Fruit fly (Drosophila melanogaster) whole organism, embryonic: ENCODE results near the gene Tlk.

Experiments used
- Aef1 ChIP-seq: fragments of 200-800 bp; sonication (Bioruptor generic); IDR thresholded peaks from 3 replicates; pipeline ENCODE4 v1.3.6; 2022; ENCODE audit warnings: missing biosample characterization, missing genetic modification characterization
- CG10366 ChIP-seq: fragments of 200-800 bp; sonication (Bioruptor generic); IDR thresholded peaks from 2 replicates; pipeline ENCODE4 v1.3.6; 2022; ENCODE audit warnings: missing biosample characterization, missing genetic modification characterization
- CG10431 ChIP-seq: fragments of 200-800 bp; sonication (Bioruptor generic); optimal IDR thresholded peaks from 3 replicates; lab custom pipeline; 2018; ENCODE audit warnings: missing biosample characterization, mild to moderate bottlenecking, missing genetic modification characterization
- CG10462 ChIP-seq: fragments of 200-800 bp; sonication (Bioruptor generic); optimal IDR thresholded peaks from 2 replicates; lab custom pipeline; 2016; ENCODE audit warnings: missing biosample characterization, missing genetic modification characterization
- CG11247 ChIP-seq: fragments of 200-800 bp; sonication (Bioruptor generic); IDR thresholded peaks from 2 replicates; pipeline ENCODE4 v1.3.6; 2022; ENCODE audit warnings: missing biosample characterization, missing genetic modification characterization
- CG1233 ChIP-seq: fragments of 200-800 bp; sonication (Bioruptor generic); optimal IDR thresholded peaks from 4 replicates; lab custom pipeline; 2018; ENCODE audit warnings: missing biosample characterization, mild to moderate bottlenecking, missing genetic modification characterization
- CG12391 ChIP-seq: fragments of 200-800 bp; sonication (Bioruptor generic); optimal IDR thresholded peaks from 3 replicates; lab custom pipeline; 2018; ENCODE audit warnings: missing biosample characterization, mild to moderate bottlenecking, missing genetic modification characterization, moderate library complexity
- CG13287 ChIP-seq: fragments of 200-800 bp; sonication (Bioruptor generic); IDR thresholded peaks from 2 replicates; pipeline ENCODE4 v1.3.6; 2022; ENCODE audit warnings: missing biosample characterization, missing genetic modification characterization; ENCODE audit not compliant: partially characterized antibody
- CG14441 ChIP-seq: fragments of 200-800 bp; sonication (Bioruptor generic); IDR thresholded peaks from 2 replicates; pipeline ENCODE4 v1.3.6; 2022; ENCODE audit warnings: missing biosample characterization, missing genetic modification characterization
- CG14860 ChIP-seq: fragments of 200-800 bp; sonication (Bioruptor generic); IDR thresholded peaks from 3 replicates; pipeline ENCODE4 v1.3.6; 2022; ENCODE audit warnings: missing biosample characterization, missing genetic modification characterization; ENCODE audit not compliant: partially characterized antibody
- CG15696 ChIP-seq: fragments of 200-800 bp; sonication (Bioruptor generic); optimal IDR thresholded peaks from 2 replicates; lab custom pipeline; 2019; ENCODE audit warnings: missing biosample characterization, mild to moderate bottlenecking, missing genetic modification characterization, moderate library complexity
- CG16815 ChIP-seq: fragments of 200-800 bp; sonication (Bioruptor generic); optimal IDR thresholded peaks from 3 replicates; lab custom pipeline; 2017; ENCODE audit warnings: missing biosample characterization, mild to moderate bottlenecking, missing genetic modification characterization
- CG2120 ChIP-seq: fragments of 200-800 bp; sonication (Bioruptor generic); optimal IDR thresholded peaks from 3 replicates; lab custom pipeline; 2016; ENCODE audit warnings: missing biosample characterization, missing genetic modification characterization
- CG2202 ChIP-seq: fragments of 200-800 bp; sonication (Bioruptor generic); optimal IDR thresholded peaks from 2 replicates; lab custom pipeline; 2018; ENCODE audit warnings: missing biosample characterization, mild to moderate bottlenecking, missing genetic modification characterization
- CG30403 ChIP-seq: fragments of 200-800 bp; sonication (Bioruptor generic); optimal IDR thresholded peaks from 3 replicates; lab custom pipeline; 2016; ENCODE audit warnings: missing biosample characterization, missing genetic modification characterization
- CG42726 ChIP-seq: fragments of 200-800 bp; sonication (Bioruptor generic); IDR thresholded peaks from 2 replicates; pipeline ENCODE4 v1.3.6; 2022; ENCODE audit warnings: missing biosample characterization, missing genetic modification characterization; ENCODE audit not compliant: partially characterized antibody
- CG4854 ChIP-seq: fragments of 200-800 bp; sonication (Bioruptor generic); optimal IDR thresholded peaks from 2 replicates; lab custom pipeline; 2016; ENCODE audit warnings: missing biosample characterization, missing genetic modification characterization, inconsistent platforms
- CG7928 ChIP-seq: fragments of 200-800 bp; sonication (Bioruptor generic); optimal IDR thresholded peaks from 2 replicates; lab custom pipeline; 2017; ENCODE audit warnings: missing biosample characterization, mild to moderate bottlenecking, missing genetic modification characterization
- CG8944 ChIP-seq: fragments of 200-800 bp; sonication (Bioruptor generic); optimal IDR thresholded peaks from 3 replicates; lab custom pipeline; 2016; ENCODE audit warnings: missing biosample characterization, missing genetic modification characterization
- D19A ChIP-seq: fragments of 200-800 bp; optimal IDR thresholded peaks from 3 replicates; lab custom pipeline; 2019; ENCODE audit warnings: missing biosample characterization, mild to moderate bottlenecking, missing genetic modification characterization, moderate library complexity
- Doc2 ChIP-seq: fragments of 200-800 bp; sonication (Bioruptor generic); IDR thresholded peaks from 2 replicates; pipeline ENCODE4 v1.3.6; 2022; ENCODE audit warnings: missing biosample characterization, missing genetic modification characterization
- E2f1 ChIP-seq: fragments of 200-800 bp; sonication (Bioruptor generic); IDR thresholded peaks from 2 replicates; pipeline ENCODE4 v1.3.6; 2022; ENCODE audit warnings: missing biosample characterization, missing genetic modification characterization
- HmgD ChIP-seq: fragments of 200-800 bp; sonication (Bioruptor generic); optimal IDR thresholded peaks from 3 replicates; lab custom pipeline; 2016; ENCODE audit warnings: missing biosample characterization, missing genetic modification characterization
- Hmr ChIP-seq: fragments of 200-800 bp; sonication (Bioruptor generic); optimal IDR thresholded peaks from 3 replicates; lab custom pipeline; 2017; ENCODE audit warnings: mild to moderate bottlenecking, missing biosample characterization, missing genetic modification reagents, missing genetic modification characterization
- MTF-1 ChIP-seq: fragments of 200-800 bp; sonication (Bioruptor generic); optimal IDR thresholded peaks from 2 replicates; lab custom pipeline; 2018; ENCODE audit warnings: missing biosample characterization, mild to moderate bottlenecking, missing genetic modification characterization, borderline replicate concordance
- Meics ChIP-seq: fragments of 200-800 bp; sonication (Bioruptor generic); optimal IDR thresholded peaks from 2 replicates; lab custom pipeline; 2017; ENCODE audit warnings: missing biosample characterization, mild to moderate bottlenecking, missing genetic modification characterization
- NFAT ChIP-seq: fragments of 200-800 bp; sonication (Bioruptor generic); IDR thresholded peaks from 2 replicates; pipeline ENCODE4 v1.3.6; 2022; ENCODE audit warnings: missing biosample characterization, missing genetic modification characterization
- NK7.1 ChIP-seq: fragments of 200-800 bp; sonication (Bioruptor generic); optimal IDR thresholded peaks from 3 replicates; lab custom pipeline; 2016; ENCODE audit warnings: missing biosample characterization, missing genetic modification characterization
- Nf-YC ChIP-seq: fragments of 200-800 bp; optimal IDR thresholded peaks from 3 replicates; lab custom pipeline; 2019; ENCODE audit warnings: missing biosample characterization, mild to moderate bottlenecking, missing genetic modification characterization, moderate library complexity
- Rfx ChIP-seq: fragments of 200-800 bp; sonication (Bioruptor generic); IDR thresholded peaks from 2 replicates; pipeline ENCODE4 v1.3.6; 2022; ENCODE audit warnings: missing biosample characterization, missing genetic modification characterization
- Taf1 ChIP-seq: fragments of 200-800 bp; sonication (Bioruptor generic); IDR thresholded peaks from 2 replicates; pipeline ENCODE4 v1.3.6; 2022; ENCODE audit warnings: missing biosample characterization, missing genetic modification characterization
- danr ChIP-seq: fragments of 200-800 bp; sonication (Bioruptor generic); IDR thresholded peaks from 2 replicates; pipeline ENCODE4 v1.3.6; 2022; ENCODE audit warnings: missing biosample characterization, missing genetic modification characterization
- fd96Cb ChIP-seq: fragments of 200-800 bp; sonication (Bioruptor generic); optimal IDR thresholded peaks from 2 replicates; lab custom pipeline; 2018; ENCODE audit warnings: missing biosample characterization, mild to moderate bottlenecking, missing genetic modification characterization, moderate library complexity
- fru ChIP-seq: fragments of >200 bp; optimal IDR thresholded peaks from 2 replicates; lab custom pipeline; 2017
- gsb ChIP-seq: fragments of 200-800 bp; sonication (Bioruptor generic); IDR thresholded peaks from 2 replicates; pipeline ENCODE4 v1.3.6; 2022; ENCODE audit warnings: missing biosample characterization, missing genetic modification characterization
- hbn ChIP-seq: fragments of 200-800 bp; sonication (Bioruptor generic); IDR thresholded peaks from 2 replicates; pipeline ENCODE4 v1.3.6; 2022; ENCODE audit warnings: missing biosample characterization, missing genetic modification characterization; ENCODE audit not compliant: partially characterized antibody
- lab ChIP-seq: fragments of 200-800 bp; sonication (Bioruptor generic); optimal IDR thresholded peaks from 3 replicates; lab custom pipeline; 2017; ENCODE audit warnings: missing biosample characterization, missing genetic modification characterization, mild to moderate bottlenecking, moderate library complexity, missing genetic modification reagents
- pros ChIP-seq: fragments of 200-800 bp; sonication (Bioruptor generic); optimal IDR thresholded peaks from 3 replicates; lab custom pipeline; 2019; ENCODE audit warnings: missing biosample characterization, mild to moderate bottlenecking, missing genetic modification characterization, moderate library complexity
- pzg ChIP-seq: fragments of 200-800 bp; sonication (Bioruptor generic); optimal IDR thresholded peaks from 3 replicates; lab custom pipeline; 2018; ENCODE audit warnings: missing biosample characterization, mild to moderate bottlenecking, missing genetic modification characterization, moderate library complexity
- repo ChIP-seq: fragments of 200-800 bp; sonication (Bioruptor generic); optimal IDR thresholded peaks from 2 replicates; lab custom pipeline; 2016; ENCODE audit warnings: missing biosample characterization, missing genetic modification characterization
- rib ChIP-seq: fragments of 200-800 bp; sonication (Bioruptor generic); IDR thresholded peaks from 2 replicates; pipeline ENCODE4 v1.3.6; 2022; ENCODE audit warnings: missing biosample characterization, missing genetic modification characterization
- row ChIP-seq: fragments of 200-800 bp; sonication (Bioruptor generic); IDR thresholded peaks from 3 replicates; pipeline ENCODE4 v1.3.6; 2022; ENCODE audit warnings: missing biosample characterization, missing genetic modification characterization
- run ChIP-seq: fragments of 200-800 bp; sonication (Bioruptor generic); optimal IDR thresholded peaks from 3 replicates; lab custom pipeline; 2018; ENCODE audit warnings: missing biosample characterization, mild to moderate bottlenecking, missing genetic modification characterization
- sens ChIP-seq: fragments of 200-800 bp; sonication (Bioruptor generic); peaks from one replicate; lab custom pipeline; 2016; ENCODE audit warnings: missing biosample characterization, missing genetic modification characterization
- sima ChIP-seq: fragments of 200-800 bp; sonication (Bioruptor generic); optimal IDR thresholded peaks from 2 replicates; lab custom pipeline; 2016; ENCODE audit warnings: missing biosample characterization, missing genetic modification characterization
- ttk ChIP-seq: fragments of 200-800 bp; sonication (Bioruptor generic); IDR thresholded peaks from 2 replicates; pipeline ENCODE4 v2.1.2; 2022; ENCODE audit warnings: missing biosample characterization, missing genetic modification characterization
- wek ChIP-seq: fragments of 200-800 bp; sonication (Bioruptor generic); optimal IDR thresholded peaks from 3 replicates; lab custom pipeline; 2018; ENCODE audit warnings: missing biosample characterization, mild to moderate bottlenecking, missing genetic modification characterization, moderate library complexity
- zen ChIP-seq: fragments of 200-800 bp; sonication (Bioruptor generic); optimal IDR thresholded peaks from 3 replicates; lab custom pipeline; 2018; ENCODE audit warnings: missing biosample characterization, mild to moderate bottlenecking, missing genetic modification characterization, moderate library complexity
- zf30C ChIP-seq: fragments of 200-800 bp; sonication (Bioruptor generic); optimal IDR thresholded peaks from 3 replicates; lab custom pipeline; 2018; ENCODE audit warnings: missing biosample characterization, mild to moderate bottlenecking, missing genetic modification characterization

Gene Tlk

dm6 chrX:3672095-3672995 lies 47.5 kb upstream of the Tlk start (continued):
- TF ChIP-seq ttk (peak; percentile 14; the same call in 1 of the 2 replicates), CG2120 (GFP tag; lab: Kevin White, UChicago) (peak; percentile 88), lab (GFP tag; lab: Kevin White, UChicago) (peak; percentile 80), NFAT (GFP tag; lab: Robert Waterston, UW) (peak; percentile 75), run (tag; lab: Kevin White, UChicago) (no peak), CG30403 (GFP tag; lab: Kevin White, UChicago) (peak; percentile 33), pros (GFP tag; lab: Kevin White, UChicago) (peak; percentile 11), Hmr (GFP tag; lab: Kevin White, UChicago) (peak; percentile 65), NK7.1 (GFP tag; lab: Kevin White, UChicago) (no peak), danr (GFP tag; lab: Robert Waterston, UW) (no peak), zen (tag; lab: Kevin White, UChicago) (no peak), CG11247 (GFP tag; lab: Robert Waterston, UW) (peak; percentile 50), CG15696 (tag; lab: Kevin White, UChicago) (no peak), HmgD (no peak), fd96Cb (tag; lab: Kevin White, UChicago) (peak; percentile 2), fru (lab: Kevin White, UChicago) (no peak), sens (peak; percentile 76), E2f1 (GFP tag; lab: Robert Waterston, UW) (peak; percentile 21; the same call in 1 of the 2 replicates), Doc2 (GFP tag; lab: Robert Waterston, UW) (no peak), CG2202 (tag; lab: Kevin White, UChicago) (no peak), Rfx (GFP tag; lab: Robert Waterston, UW) (peak; percentile 78), CG13287 (GFP tag; lab: Robert Waterston, UW) (no peak), wek (GFP tag; lab: Kevin White, UChicago) (no peak), Nf-YC (tag; lab: Kevin White, UChicago) (no peak), pzg (GFP tag; lab: Kevin White, UChicago) (no peak), CG7928 (GFP tag; lab: Kevin White, UChicago) (no peak), CG14860 (no peak), CG14441 (GFP tag; lab: Robert Waterston, UW) (peak; percentile 59), sima (no peak), Taf1 (GFP tag; lab: Robert Waterston, UW) (peak; percentile 60; the same call in 1 of the 2 replicates), repo (no peak), row (GFP tag; lab: Robert Waterston, UW) (peak; percentile 66), D19A (tag; lab: Kevin White, UChicago) (no peak), zf30C (no peak), CG10462 (GFP tag; lab: Kevin White, UChicago) (no peak), rib (GFP tag; lab: Robert Waterston, UW) (peak; percentile 61), MTF-1 (GFP tag; lab: Kevin White, UChicago) (no peak), CG10366 (GFP tag; lab: Robert Waterston, UW) (peak; percentile 40), CG4854 (GFP tag; lab: Kevin White, UChicago) (no peak), hbn (GFP tag; lab: Robert Waterston, UW) (no peak), CG42726 (GFP tag; lab: Robert Waterston, UW) (no peak), gsb (GFP tag; lab: Robert Waterston, UW) (no peak), CG12391 (peak; percentile 28), CG8944 (no peak), CG10431 (no peak), Meics (GFP tag; lab: Kevin White, UChicago) (peak; percentile 56), CG16815 (peak; percentile 28), CG1233 (GFP tag; lab: Kevin White, UChicago) (no peak), Aef1 (GFP tag; lab: Robert Waterston, UW) (peak; percentile 51; the same call in 2 of the 3 replicates)
